Worm (Caenorhabditis elegans): ENCODE results near the gene nhr-175.

Gene nhr-175

DNA sequence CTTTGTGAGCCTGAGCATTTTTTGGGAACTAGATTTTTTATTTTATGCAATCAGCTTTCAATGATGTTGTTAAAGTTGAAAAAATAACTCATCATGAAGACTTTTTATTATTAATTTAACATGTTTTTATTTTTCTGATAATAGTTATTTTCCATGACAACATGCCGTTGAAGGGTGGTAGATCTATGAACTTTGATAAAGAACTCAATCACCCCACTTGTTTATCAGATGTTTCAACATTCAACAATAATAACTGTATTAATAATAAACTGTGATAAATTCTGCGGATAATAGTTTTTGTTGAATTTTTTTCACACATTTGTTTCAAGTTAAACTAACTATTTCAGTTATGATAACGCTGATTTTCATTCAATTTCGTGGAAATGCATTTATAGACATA lies 25.0 kb downstream of the nhr-175 start (continued):
- TF ChIP-seq unc-98 (GFP tag; IDR thresholded peaks at IDR 0.05) (no peak), nhr-90 (tag; optimal IDR thresholded peaks at IDR 0.05; ENCODE audit: poor library complexity) (no peak), rnt-1 (tag; optimal IDR thresholded peaks at IDR 0.05) (no peak), nhr-20 (tag; optimal IDR thresholded peaks at IDR 0.05) (peak; percentile 33), tlp-1 (tag; optimal IDR thresholded peaks at IDR 0.05) (no peak), lin-13 (GFP tag; optimal IDR thresholded peaks at IDR 0.05) (no peak), F16B12.6 (tag; optimal IDR thresholded peaks at IDR 0.05) (no peak), zag-1 (tag; optimal IDR thresholded peaks at IDR 0.05) (no peak), unc-86 (tag; optimal IDR thresholded peaks at IDR 0.05) (no peak), nhr-85 (tag) (peak; percentile 63), elt-3 (tag; optimal IDR thresholded peaks at IDR 0.05) (no peak), ceh-63 (GFP tag; optimal IDR thresholded peaks at IDR 0.05) (no peak), elt-2 (tag; optimal IDR thresholded peaks at IDR 0.05) (peak; percentile 59), swsn-7 (tag; optimal IDR thresholded peaks at IDR 0.05) (no peak), mep-1 (tag; optimal IDR thresholded peaks at IDR 0.05) (no peak)

DNA sequence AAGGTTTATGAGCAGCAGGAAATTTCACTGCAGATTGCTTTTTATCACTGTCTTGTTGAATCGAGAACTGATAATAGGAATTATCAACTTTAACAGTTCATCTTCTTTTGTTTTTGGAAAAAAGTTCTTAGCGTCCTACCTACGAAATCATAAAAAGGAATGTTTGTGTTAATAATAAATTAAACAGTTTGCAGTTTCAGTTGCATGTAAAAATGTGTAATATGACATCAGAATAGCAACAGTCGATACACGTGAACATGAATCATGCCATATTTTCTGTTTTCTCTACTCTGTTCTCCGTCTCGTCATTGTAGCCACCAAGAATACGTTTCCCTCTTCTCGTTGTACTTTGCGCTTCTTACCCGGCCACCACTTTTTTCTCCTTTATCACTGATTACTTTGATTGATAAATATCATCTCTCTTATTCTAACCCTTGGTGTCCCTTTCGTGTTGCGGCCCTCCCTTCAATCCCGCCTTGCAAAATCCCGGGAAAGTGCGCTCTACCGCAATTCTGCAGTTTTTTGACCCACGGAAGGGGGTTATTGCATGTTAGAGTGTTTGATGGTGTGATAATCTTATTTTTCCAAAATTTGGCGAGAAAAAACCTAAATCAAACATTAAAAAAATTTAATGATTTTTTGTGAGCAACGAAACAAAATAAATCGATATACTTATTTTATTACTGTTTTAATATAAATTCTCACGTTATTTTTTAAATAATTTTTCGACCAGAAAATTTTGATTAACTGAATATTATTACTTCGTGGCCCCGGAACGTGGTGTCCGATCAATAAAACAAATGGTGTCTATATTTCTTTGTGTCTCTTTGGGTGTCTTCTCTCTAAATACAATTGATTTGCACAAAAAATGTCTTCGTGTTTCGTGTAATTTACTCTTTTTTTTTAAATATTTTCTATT lies 26.2 kb downstream of the nhr-175 start, which contains the start of gene sptl-3:
Gene sptl-3 (plus strand): TSS at position 869 of the 919 bp plus-strand sequence.
- TF ChIP-seq nhr-20 (tag; optimal IDR thresholded peaks at IDR 0.05) = peak; percentile 68
- TF ChIP-seq unc-30 (tag; optimal IDR thresholded peaks at IDR 0.05) = no peak
- no peak for TF ChIP-seq fkh-8 (tag; optimal IDR thresholded peaks at IDR 0.05)
- TF ChIP-seq efl-3 (GFP tag; optimal IDR thresholded peaks at IDR 0.05) = no peak
- no peak for TF ChIP-seq C04F5.9 (tag; optimal IDR thresholded peaks at IDR 0.05)
- TF ChIP-seq ceh-63 (GFP tag; optimal IDR thresholded peaks at IDR 0.05) = no peak
- peak; percentile 69 for TF ChIP-seq lin-14 (GFP tag; optimal IDR thresholded peaks at IDR 0.05)
- peak; percentile 4 to 22 for TF ChIP-seq efl-1 (optimal IDR thresholded peaks at IDR 0.05)
- TF ChIP-seq efl-1 (GFP tag; optimal IDR thresholded peaks at IDR 0.05 in 1 of 2) = peak; percentile 10 to 88
- TF ChIP-seq zip-4 (GFP tag; optimal IDR thresholded peaks at IDR 0.05) = no peak
- TF ChIP-seq rnt-1 (tag; optimal IDR thresholded peaks at IDR 0.05) = peak; percentile 43
- peak; percentile 20 for TF ChIP-seq C16A3.4 (tag; optimal IDR thresholded peaks at IDR 0.05)
- TF ChIP-seq lsy-2 (tag; optimal IDR thresholded peaks at IDR 0.05) = peak in 1 of 2 experiments; percentile 42
- TF ChIP-seq elt-3 (tag; optimal IDR thresholded peaks at IDR 0.05) = peak in 2 of 6 experiments; percentile 49 to 81
- TF ChIP-seq unc-98 (GFP tag; IDR thresholded peaks at IDR 0.05) = no peak
- TF ChIP-seq pax-3 (tag; optimal IDR thresholded peaks at IDR 0.05) = no peak
- TF ChIP-seq isw-1 (GFP tag; IDR thresholded peaks at IDR 0.05) = no peak
- no peak for TF ChIP-seq jun-1 (tag; optimal IDR thresholded peaks at IDR 0.05)
- no peak for TF ChIP-seq ces-1 (GFP tag; optimal IDR thresholded peaks at IDR 0.05)
- TF ChIP-seq skn-1 (tag; optimal IDR thresholded peaks at IDR 0.05) = peak; percentile 48
- no peak for TF ChIP-seq sptf-1 (tag; optimal IDR thresholded peaks at IDR 0.05)
- no peak for TF ChIP-seq nhr-237 (tag; optimal IDR thresholded peaks at IDR 0.05)
- TF ChIP-seq nhr-19 (GFP tag; conservative IDR thresholded peaks at IDR 0.05) = peak; percentile 53
- no peak for TF ChIP-seq ztf-4 (tag; optimal IDR thresholded peaks at IDR 0.05)
- no peak for TF ChIP-seq egl-27 (tag; optimal IDR thresholded peaks at IDR 0.05)
- no peak for TF ChIP-seq unc-62 (GFP tag; optimal IDR thresholded peaks at IDR 0.05)
- no peak for TF ChIP-seq fkh-4 (tag; optimal IDR thresholded peaks at IDR 0.05; ENCODE audit: borderline replicate concordance)
- TF ChIP-seq nhr-76 (tag; optimal IDR thresholded peaks at IDR 0.05) = no peak
- peak; percentile 44 for TF ChIP-seq tbx-2 (tag; optimal IDR thresholded peaks at IDR 0.05)
- no peak for TF ChIP-seq unc-86 (tag; optimal IDR thresholded peaks at IDR 0.05)
- TF ChIP-seq F16B12.6 (tag; optimal IDR thresholded peaks at IDR 0.05) = no peak
- no peak for TF ChIP-seq C34B4.2 (tag; optimal IDR thresholded peaks at IDR 0.05)
- TF ChIP-seq Y116A8C.19 (tag; optimal IDR thresholded peaks at IDR 0.05; ENCODE audit: borderline replicate concordance) = no peak
- no peak for TF ChIP-seq lir-3 (tag; optimal IDR thresholded peaks at IDR 0.05; ENCODE audit: poor library complexity)
- TF ChIP-seq mab-9 (GFP tag; IDR thresholded peaks at IDR 0.05) = no peak
- no peak for TF ChIP-seq egl-13 (tag; optimal IDR thresholded peaks at IDR 0.05)
- no peak for TF ChIP-seq lin-13 (GFP tag; optimal IDR thresholded peaks at IDR 0.05)
- TF ChIP-seq nhr-11 (tag; optimal IDR thresholded peaks at IDR 0.05) = no peak
- TF ChIP-seq elt-2 (tag; optimal IDR thresholded peaks at IDR 0.05) = peak; percentile 77
- TF ChIP-seq unc-130 (tag; optimal IDR thresholded peaks at IDR 0.05) = no peak
- TF ChIP-seq nhr-85 (tag) = peak; percentile 77
- TF ChIP-seq dpl-1 (GFP tag; optimal IDR thresholded peaks at IDR 0.05) = peak in 2 of 3 experiments; percentile 22 to 55
- no peak for TF ChIP-seq aly-2 (tag; optimal IDR thresholded peaks at IDR 0.05)

Data from whole organism, L1 larva.